Fruit fly (Drosophila melanogaster) whole organism, larva: ENCODE data around the gene CG10866.

Source experiments
- noc ChIP-seq: fragments of 200-800 bp; sonication (Bioruptor generic); optimal IDR thresholded peaks from 3 replicates; lab custom pipeline; 2019; ENCODE audit warnings: missing biosample characterization, mild to moderate bottlenecking, missing genetic modification characterization, moderate library complexity

CG10866 gene

DNA sequence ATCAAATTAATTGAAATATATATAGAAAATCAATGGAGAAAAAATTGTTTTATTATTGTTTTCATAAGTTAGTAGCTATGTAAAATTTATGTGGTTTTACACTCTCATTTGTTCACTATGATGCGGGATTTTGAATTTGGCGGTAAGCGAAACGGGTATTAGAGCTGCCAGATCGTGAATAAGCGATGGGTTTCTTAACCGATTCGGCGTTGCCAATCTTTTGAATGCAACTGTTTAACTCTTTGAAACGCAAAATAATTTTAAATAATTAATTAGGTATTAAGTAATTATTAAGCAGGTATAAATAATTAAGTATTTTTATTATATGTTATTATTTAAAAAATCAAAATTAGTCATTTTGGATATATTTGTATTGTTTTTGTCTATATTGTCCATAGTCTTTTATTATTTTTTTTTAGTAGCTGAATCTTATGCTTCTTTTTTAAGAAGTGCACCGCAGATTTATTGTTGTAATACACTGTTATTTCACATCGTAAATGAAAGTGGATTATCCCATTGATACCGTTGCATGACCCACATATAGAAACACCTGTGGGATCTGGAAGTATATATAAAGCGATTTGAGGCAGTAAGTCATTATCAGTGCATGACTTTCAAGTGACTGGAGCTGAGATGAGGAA lies 9.6 kb upstream of the CG10866 start, which contains the start of gene CG10853:
CG10853 (plus strand) TSS at position 591 of the 641 bp plus-strand sequence.
- no peak for TF ChIP-seq noc (tag; lab: Kevin White, UChicago)

DNA sequence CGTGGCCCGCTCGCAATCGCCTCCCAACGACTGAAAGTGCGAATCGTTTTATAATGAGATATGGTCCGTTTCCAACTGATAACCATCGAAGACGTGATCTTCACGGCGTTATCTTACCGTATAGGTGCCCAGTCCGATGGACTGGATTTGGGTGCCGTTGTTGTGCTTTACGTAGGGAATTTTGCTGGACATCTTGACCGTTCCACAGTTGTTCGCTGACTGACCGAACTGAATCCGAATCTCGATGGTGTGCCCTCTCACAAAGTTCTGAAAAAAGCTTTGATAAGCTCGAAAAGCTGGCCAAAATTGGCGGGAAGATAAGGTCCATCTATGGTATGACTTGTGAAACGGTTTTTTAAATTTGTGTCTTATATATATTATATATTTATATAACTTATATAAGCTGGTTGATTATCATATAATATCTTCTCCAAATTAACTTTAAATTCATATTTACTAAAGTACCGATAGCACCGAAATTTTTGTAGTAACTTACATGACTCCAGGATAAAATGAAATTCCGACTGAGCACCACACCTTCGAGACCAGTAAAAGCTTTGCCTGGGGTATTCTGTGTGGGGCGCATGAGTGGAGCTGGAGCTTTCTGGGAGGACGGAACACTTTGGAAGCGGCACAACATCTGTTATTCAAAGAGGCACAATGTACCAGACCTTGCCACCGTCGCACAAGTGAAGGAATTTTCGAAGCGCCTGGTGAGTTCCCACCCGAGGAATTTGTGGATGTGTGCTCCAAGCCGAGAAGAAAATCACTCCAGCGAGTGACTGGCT lies 4.6 kb upstream of the CG10866 start, which contains the start of the genes CG10863 and CG14982:
CG10863 (minus strand) TSS at position 225 of the 788 bp plus-strand sequence.
CG14982 (plus strand) TSS at position 470 of the 788 bp plus-strand sequence.
- TF ChIP-seq noc (tag; lab: Kevin White, UChicago): peak; percentile 80

DNA sequence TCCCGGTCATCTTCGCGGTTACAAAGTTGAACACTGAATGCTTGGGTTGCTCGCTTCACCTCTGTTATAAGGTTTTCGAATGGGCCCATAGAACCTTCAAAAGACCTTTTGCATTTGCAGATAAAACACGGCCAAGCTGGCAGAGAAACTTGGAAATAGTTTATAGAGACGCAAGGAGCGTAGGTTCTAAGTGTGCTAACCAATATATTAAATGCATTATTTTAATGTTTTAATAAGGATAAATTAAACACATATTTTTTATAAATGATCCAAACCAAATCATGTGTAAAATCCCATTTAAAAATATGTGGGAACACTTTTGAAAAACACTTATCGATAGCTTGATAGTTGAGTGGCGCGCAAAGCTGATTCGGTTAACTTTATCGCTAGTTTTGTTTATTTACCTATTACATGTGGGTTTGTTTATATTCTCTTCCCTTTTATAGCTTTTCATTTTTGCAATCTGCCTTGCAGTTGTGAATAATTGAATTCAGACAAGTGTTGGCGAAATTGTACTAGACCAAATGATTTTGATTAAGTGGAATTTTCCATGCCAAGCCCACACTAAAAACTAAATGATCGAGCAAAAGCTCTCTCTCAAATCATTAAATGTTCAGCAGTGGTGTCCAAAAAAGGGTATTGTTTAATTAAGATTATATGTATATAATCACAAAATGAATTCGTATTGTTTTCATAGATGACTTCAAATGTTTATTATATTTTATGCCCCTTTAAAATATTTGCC lies 2.5 kb upstream of the CG10866 start, which contains the start of gene CG12766:
CG12766 (minus strand) TSS at position 51 of the 745 bp plus-strand sequence.
- peak; percentile 77 for TF ChIP-seq noc (tag; lab: Kevin White, UChicago)

DNA sequence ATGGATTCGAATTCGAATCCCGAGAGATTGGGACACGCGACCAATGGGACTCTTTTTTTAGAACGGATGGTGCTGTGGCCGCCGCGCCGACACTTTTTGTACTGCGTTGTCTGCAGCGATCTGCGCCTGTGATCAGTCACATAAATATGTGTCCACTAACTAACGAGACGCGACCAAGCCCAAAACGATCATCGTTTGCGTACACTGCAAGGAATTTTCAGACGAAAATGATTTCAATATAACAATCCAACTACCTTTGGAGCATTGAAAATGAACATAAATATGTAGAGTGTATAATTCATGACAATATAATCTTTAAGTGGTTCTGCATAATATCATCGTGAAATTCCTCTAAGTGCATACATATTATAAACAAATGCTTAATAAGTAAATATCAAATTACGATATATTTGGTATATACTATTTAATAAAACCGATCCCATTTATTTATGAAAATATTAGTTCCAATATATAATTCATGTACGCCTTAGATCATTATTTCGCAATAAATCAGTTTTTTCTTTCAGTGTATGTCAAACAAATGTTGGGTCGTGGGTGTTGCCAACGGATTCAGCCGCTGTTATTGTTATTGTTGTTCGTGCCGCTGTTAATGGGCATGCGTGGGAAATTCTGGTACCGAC lies 2.1 kb downstream of the CG10866 start, which contains the start of gene Eip63F-1:
Eip63F-1 (minus strand) TSS at position 51 of the 641 bp plus-strand sequence.
- peak; percentile 81 for TF ChIP-seq noc (tag; lab: Kevin White, UChicago)

DNA sequence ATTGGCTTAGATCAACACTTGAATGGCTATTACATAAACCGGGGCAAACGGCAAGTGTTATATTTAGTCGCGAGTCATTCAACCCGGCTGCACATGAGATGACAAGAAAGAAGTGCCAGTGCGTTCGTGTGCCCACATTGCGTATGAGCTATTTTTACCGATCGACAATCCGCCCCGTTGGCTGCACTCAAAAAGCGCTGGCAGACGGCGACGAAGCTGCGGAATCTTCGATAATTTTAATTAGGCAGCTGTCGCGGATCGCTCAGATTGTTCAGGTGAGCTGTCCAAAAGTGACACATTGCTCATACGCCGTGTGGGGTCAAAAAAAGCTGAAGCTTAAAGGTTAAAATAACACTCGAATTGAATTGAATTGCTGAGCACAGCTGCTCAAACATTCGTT lies 3.7 kb downstream of the CG10866 start:
- no peak for TF ChIP-seq noc (tag; lab: Kevin White, UChicago)

DNA sequence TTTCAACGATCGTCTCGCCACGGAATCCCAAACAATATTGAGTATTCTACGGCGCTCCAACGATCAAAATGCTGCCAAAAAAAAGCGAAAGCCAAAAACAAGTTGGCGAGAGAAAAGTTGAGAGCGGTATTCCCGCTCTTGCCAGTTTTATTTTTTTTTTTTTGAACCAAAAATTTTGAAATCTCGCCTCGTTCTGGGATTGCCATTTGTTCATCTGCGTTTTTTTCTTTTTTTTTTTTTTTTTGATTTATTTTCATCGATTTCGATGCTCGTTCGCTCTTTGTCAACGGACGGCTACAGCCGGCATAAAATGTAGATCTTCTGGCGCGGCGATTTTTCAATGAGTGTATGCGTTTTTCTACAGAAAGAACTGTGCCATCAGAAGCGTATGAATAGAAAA lies 4.2 kb downstream of the CG10866 start:
- no peak for TF ChIP-seq noc (tag; lab: Kevin White, UChicago)

DNA sequence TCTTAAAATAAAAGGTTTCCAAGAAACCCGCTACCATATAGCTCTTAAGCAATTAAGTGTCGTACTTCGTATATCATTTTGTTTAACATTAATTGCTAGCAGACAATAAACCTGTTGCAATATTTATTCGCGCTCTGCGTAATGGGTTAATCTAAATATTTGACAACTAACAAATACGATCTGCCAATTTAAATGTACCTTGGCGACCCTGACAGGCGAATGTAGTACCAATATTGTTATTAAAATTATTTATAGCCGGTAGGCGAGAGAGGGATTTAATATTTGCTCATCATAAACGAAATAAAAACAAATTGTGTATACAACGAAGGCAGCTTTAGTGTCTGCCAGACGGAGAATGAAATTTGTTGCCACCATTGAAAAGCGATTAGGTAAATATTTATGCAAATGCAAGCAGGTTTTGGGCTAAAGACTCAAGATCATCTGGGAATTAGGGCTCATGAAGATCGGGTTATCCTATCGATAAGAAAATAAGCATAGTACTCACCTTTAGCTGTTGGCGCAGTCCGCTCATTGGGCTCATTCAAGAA lies 5.0 kb downstream of the CG10866 start:
- peak; percentile 31 for TF ChIP-seq noc (tag; lab: Kevin White, UChicago)

DNA sequence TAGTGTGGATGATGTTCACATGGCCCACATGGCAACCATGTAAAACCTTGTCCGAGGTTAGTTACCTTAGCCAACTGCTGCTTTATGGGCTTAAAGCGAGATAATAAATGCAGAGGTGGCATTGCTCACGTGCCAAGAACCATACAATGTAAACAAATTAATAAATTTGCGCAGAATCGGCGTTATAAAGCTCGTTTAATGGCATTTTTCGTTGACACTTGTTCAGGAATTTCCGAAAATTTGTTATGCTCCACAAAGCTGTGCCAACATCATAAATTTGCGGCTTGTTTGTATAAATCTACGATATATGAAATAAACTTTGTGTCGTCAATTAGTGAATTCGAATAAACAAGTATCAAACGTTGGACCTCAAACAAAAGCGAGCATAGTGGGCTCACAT lies 6.0 kb downstream of the CG10866 start:
- TF ChIP-seq noc (tag; lab: Kevin White, UChicago): peak; percentile 23

DNA sequence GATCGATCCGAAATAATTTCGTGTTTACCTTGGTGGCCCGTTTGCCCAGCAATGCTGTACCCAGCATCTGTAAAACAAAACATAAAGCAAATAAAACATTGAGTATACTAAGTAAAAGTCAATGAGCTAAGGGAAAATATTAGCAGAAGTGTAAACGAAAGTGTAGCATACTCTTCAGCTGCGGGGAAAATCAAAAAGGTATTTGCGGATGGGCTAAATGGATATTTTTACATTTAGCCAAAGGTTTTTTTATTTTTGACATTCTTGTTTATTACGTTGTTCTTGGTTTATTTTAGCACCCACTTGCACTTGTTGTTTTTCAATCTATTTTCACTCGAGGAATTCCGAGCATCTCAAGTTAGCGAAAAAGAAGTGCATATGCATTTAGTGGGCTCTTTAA lies 6.9 kb downstream of the CG10866 start:
- no peak for TF ChIP-seq noc (tag; lab: Kevin White, UChicago)

DNA sequence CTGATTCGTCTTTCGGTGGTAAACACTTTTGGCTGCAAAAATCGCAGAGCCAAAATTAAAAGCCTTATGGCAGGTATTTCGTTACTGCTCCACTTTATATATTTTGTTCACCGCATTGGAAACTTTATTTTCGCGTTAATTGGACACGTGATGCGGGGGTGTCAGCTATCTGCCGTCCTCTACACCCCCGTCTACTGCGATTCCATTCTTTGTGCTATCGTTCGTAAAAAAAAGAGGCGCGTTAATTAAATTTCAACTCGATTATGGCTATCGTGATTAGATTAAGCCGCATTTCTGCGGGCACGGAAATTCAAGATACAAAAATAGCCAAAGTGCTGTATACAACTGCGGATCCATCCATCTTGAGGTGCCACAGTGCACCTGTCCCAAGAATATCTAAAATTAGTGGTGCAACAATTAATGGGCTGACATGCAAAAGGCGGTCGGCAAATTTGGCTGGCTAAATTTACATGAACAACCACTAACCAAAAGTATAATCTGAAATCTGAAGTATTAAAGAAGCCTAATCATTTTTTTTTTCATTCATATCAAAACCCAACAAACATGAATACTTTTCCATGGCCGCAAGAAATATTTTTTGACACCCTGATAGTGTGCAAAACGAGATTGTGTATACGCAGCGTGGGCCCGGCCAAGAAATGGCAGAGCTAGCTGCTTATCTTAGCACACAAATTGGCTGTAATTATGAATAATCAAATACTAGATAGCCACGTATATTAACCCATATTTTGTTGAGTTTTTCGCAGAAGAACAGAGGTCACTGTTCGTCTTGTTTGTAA lies 7.6 kb downstream of the CG10866 start:
- peak; percentile 6 for TF ChIP-seq noc (tag; lab: Kevin White, UChicago)

DNA sequence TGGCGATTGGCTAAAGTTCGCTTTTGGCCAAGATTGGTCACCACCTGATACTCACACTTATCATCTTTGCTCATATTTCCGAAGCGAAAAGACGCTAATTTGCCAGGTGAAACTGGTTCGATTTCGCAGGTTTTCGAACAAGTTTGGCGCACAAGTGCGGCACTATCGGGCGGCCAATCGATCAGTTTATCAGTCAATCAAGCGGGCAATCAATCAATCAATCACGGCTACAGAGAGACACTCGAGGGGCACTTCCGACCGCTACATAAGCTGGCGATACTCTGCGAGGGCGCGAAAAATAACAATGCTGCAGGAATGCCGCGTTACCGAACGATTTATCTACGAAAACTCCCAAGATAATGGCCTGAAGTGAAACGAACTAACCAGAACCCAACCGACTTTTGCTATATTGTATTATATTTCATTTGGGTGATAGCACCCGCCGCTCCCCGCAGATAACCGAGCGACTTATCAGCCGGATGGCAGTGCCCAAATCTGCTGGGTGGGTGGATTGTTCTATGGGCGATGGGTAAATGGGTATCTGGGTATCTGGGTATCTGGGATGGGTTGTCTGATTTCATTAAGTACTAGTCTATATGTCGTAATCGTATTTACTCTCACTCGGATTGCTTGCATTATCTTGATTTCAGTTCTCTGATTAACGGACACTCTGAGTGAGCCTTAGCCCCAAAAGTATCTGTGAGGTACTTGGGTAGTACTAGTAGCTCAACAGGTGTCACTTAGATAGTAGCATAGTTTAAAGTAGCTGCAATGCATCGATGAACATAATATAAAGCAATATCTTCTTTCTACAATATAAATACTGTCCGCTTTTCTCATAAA lies 8.6 kb downstream of the CG10866 start:
- TF ChIP-seq noc (tag; lab: Kevin White, UChicago): peak; percentile 62

DNA sequence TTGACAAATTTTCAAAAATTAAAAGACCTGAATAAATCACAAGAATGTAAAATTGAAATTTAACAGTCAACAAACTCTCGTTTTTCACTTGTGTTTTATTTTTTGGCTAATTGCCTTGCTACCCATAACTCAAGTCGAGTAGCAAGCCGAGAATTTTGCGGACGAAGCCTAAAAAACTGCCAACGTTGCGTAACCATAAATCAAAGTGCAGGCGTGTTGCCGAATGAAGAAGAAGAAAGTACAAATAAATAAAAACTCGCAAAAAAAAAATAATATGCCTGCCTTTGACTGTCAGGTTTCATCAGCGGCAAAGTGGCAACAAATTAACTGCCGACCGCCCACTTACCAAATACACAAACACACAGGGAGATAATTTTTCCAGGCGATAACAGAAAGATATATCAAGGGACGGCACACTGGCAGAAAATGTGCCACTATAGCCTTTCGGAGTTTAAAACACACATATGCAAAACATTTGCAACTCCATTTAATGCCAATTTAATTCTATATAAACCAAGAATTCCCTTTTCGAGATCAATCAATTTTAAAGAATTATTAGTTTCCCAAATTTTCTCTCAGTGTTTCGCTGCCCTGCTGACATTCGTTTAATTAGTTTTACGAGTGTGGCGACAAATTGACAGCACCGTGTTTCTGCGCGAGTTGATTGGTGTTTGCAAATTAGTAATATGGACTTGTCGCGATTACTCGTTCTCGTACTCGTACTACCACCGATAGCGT lies 9.4 kb downstream of the CG10866 start:
- peak; percentile 98 for TF ChIP-seq noc (tag; lab: Kevin White, UChicago)
